Fruit fly (Drosophila melanogaster): ENCODE data around the gene CG9624.

The CG9624 gene

DNA sequence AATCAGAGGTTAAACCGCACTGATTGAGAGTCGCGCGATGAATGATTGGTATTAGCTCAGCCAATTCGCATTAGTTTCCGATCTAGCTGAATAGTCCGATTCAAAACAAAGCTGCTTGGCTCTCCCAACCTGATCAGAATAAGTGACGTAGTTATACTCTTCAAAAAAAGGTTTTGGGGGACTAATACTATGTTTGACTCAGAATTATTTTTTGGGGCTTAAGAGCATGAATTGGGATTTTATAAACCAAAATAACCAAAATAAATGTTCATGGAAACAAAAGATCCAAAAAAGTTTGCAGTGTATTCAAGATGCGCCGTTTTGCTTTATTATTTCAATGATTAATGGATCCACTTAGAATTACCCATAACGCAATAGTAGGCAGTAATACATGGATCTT lies 11.1 kb downstream of the CG9624 start, which contains the start of gene CG9649:
TSS of gene CG9649 (minus strand) at position 44 of the 400 bp plus-strand sequence.
- no peak for TF ChIP-seq Dip3 (GFP tag; optimal IDR thresholded peaks at IDR 0.05)
- TF ChIP-seq Bgb (GFP tag; IDR thresholded peaks at IDR 0.05; ENCODE audit: partially characterized antibody): no peak
- TF ChIP-seq lov (optimal IDR thresholded peaks at IDR 0.05): no peak
- TF ChIP-seq lov (GFP tag; IDR thresholded peaks at IDR 0.05): no peak
- TF ChIP-seq D19B (GFP tag; optimal IDR thresholded peaks at IDR 0.05): no peak
- no peak for TF ChIP-seq Hmr (GFP tag; optimal IDR thresholded peaks at IDR 0.05)
- TF ChIP-seq CG6689 (GFP tag; IDR thresholded peaks at IDR 0.05): no peak
- TF ChIP-seq D (optimal IDR thresholded peaks at IDR 0.05): no peak
- TF ChIP-seq D (GFP tag; optimal IDR thresholded peaks at IDR 0.05): no peak
- TF ChIP-seq tap (tag; optimal IDR thresholded peaks at IDR 0.05): no peak
- no peak for TF ChIP-seq CG14710 (tag; optimal IDR thresholded peaks at IDR 0.05)
- no peak for TF ChIP-seq Bdp1 (GFP tag; optimal IDR thresholded peaks at IDR 0.05)
- no peak for TF ChIP-seq B-H2 (GFP tag; optimal IDR thresholded peaks at IDR 0.05)
- no peak for TF ChIP-seq CG15479 (GFP tag; optimal IDR thresholded peaks at IDR 0.05)
- TF ChIP-seq kah (GFP tag; optimal IDR thresholded peaks at IDR 0.05): no peak
- no peak for TF ChIP-seq bab2 (GFP tag; optimal IDR thresholded peaks at IDR 0.05)
- TF ChIP-seq CG7987 (GFP tag; optimal IDR thresholded peaks at IDR 0.05): no peak
- no peak for TF ChIP-seq knrl (GFP tag; IDR thresholded peaks at IDR 0.05; ENCODE audit: partially characterized antibody)
- TF ChIP-seq C15 (GFP tag; IDR thresholded peaks at IDR 0.05): no peak
- TF ChIP-seq odd (GFP tag; optimal IDR thresholded peaks at IDR 0.05): no peak
- no peak for TF ChIP-seq NK7.1 (GFP tag; optimal IDR thresholded peaks at IDR 0.05)
- TF ChIP-seq CG12659 (GFP tag; optimal IDR thresholded peaks at IDR 0.05): no peak

DNA sequence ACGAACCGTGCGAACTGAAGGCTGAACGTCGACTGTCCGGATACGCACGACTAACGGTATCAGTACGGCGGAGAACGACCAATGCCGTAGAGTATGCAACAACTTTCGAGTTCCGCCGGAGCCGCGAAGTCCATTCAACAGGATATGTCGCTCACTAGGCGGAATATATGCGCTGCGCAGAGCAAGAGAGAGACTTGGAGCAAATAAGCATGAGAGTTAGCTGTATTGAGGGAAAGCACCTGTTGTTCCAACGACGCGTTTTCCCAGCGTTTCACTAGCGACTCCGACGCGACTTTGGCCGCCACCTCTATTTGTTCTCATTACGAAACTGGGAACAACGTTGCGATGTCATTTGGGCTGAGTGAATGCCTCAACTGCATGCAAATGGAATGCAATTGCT lies 14.2 kb downstream of the CG9624 start, which contains the start of gene Dop1R1:
TSS of gene Dop1R1 (minus strand) at position 35 of the 400 bp plus-strand sequence.
- TF ChIP-seq CG16863 (GFP tag; optimal IDR thresholded peaks at IDR 0.05): no peak
- TF ChIP-seq CG10147 (GFP tag; optimal IDR thresholded peaks at IDR 0.05): no peak
- TF ChIP-seq sd (tag; optimal IDR thresholded peaks at IDR 0.05): no peak
- TF ChIP-seq pita (GFP tag; optimal IDR thresholded peaks at IDR 0.05): no peak
- no peak for TF ChIP-seq Aef1 (GFP tag; IDR thresholded peaks at IDR 0.05)
- no peak for TF ChIP-seq gt (GFP tag; IDR thresholded peaks at IDR 0.05)
- TF ChIP-seq HLH3B (GFP tag; IDR thresholded peaks at IDR 0.05): no peak
- TF ChIP-seq cwo (GFP tag; optimal IDR thresholded peaks at IDR 0.05): no peak
- no peak for TF ChIP-seq wek (GFP tag; optimal IDR thresholded peaks at IDR 0.05)
- TF ChIP-seq CG32772 (GFP tag; IDR thresholded peaks at IDR 0.05): no peak
- TF ChIP-seq CG12071 (GFP tag; optimal IDR thresholded peaks at IDR 0.05): no peak
- no peak for TF ChIP-seq Opbp (GFP tag; IDR thresholded peaks at IDR 0.05; ENCODE audit: partially characterized antibody)
- no peak for TF ChIP-seq ara (GFP tag; IDR thresholded peaks at IDR 0.05)
- no peak for TF ChIP-seq zen (tag; optimal IDR thresholded peaks at IDR 0.05)
- TF ChIP-seq Hey (tag; optimal IDR thresholded peaks at IDR 0.05): no peak
- no peak for TF ChIP-seq gsb-n (tag; optimal IDR thresholded peaks at IDR 0.05)
- TF ChIP-seq Dfd (GFP tag; optimal IDR thresholded peaks at IDR 0.05): no peak
- no peak for TF ChIP-seq usp (GFP tag; optimal IDR thresholded peaks at IDR 0.05)
- 0 out of 3 replicates have a peak, but pooled peaks have one; percentile 27 for TF ChIP-seq Mrtf (GFP tag; IDR thresholded peaks at IDR 0.05)
- TF ChIP-seq en (GFP tag; optimal IDR thresholded peaks at IDR 0.05): no peak
- no peak for TF ChIP-seq dpn (GFP tag; optimal IDR thresholded peaks at IDR 0.05)
- TF ChIP-seq Kr (GFP tag; optimal IDR thresholded peaks at IDR 0.05): no peak
- no peak for TF ChIP-seq eve (GFP tag; optimal IDR thresholded peaks at IDR 0.05)
- TF ChIP-seq CG10267 (tag; optimal IDR thresholded peaks at IDR 0.05): no peak
- TF ChIP-seq Nf-YC (tag; optimal IDR thresholded peaks at IDR 0.05): no peak
- TF ChIP-seq ewg (GFP tag; optimal IDR thresholded peaks at IDR 0.05): peak; percentile 68
- no peak for TF ChIP-seq CG3847 (GFP tag; IDR thresholded peaks at IDR 0.05)
- no peak for TF ChIP-seq sens-2 (GFP tag; IDR thresholded peaks at IDR 0.05)
- no peak for TF ChIP-seq zen2 (GFP tag; IDR thresholded peaks at IDR 0.05; ENCODE audit: partially characterized antibody)
- no peak for TF ChIP-seq Camta (GFP tag; optimal IDR thresholded peaks at IDR 0.05)

Measured in whole organism, embryonic.